Fruit fly (Drosophila melanogaster) whole organism, embryonic: Measurements from ENCODE around the gene CG32137.

Experiments used
- CG10543 ChIP-seq: fragments of 200-800 bp; sonication (Bioruptor generic); optimal IDR thresholded peaks from 3 replicates; lab custom pipeline; 2017; ENCODE audit warnings: missing biosample characterization, mild to moderate bottlenecking, missing genetic modification characterization, moderate library complexity
- CG11093 ChIP-seq: fragments of 200-800 bp; sonication (Bioruptor generic); IDR thresholded peaks from 3 replicates; pipeline ENCODE4 v1.3.6; 2022; ENCODE audit warnings: missing biosample characterization, missing genetic modification characterization
- CG11695 ChIP-seq: fragments of 200-800 bp; sonication (Bioruptor generic); IDR thresholded peaks from 3 replicates; pipeline ENCODE4 v1.3.6; 2022; ENCODE audit warnings: missing biosample characterization, missing genetic modification characterization
- CG12769 ChIP-seq: fragments of 200-800 bp; sonication (Bioruptor generic); optimal IDR thresholded peaks from 2 replicates; lab custom pipeline; 2019; ENCODE audit warnings: missing biosample characterization, mild to moderate bottlenecking, missing genetic modification characterization, moderate library complexity
- CG13123 ChIP-seq: fragments of 200-800 bp; sonication (Bioruptor generic); optimal IDR thresholded peaks from 2 replicates; lab custom pipeline; 2016; ENCODE audit warnings: missing biosample characterization, missing genetic modification characterization
- CG14050 ChIP-seq: fragments of 200-800 bp; sonication (Bioruptor generic); IDR thresholded peaks from 3 replicates; pipeline ENCODE4 v1.3.6; 2022; ENCODE audit warnings: missing biosample characterization, missing genetic modification characterization
- CG14667 ChIP-seq: fragments of 200-800 bp; sonication (Bioruptor generic); IDR thresholded peaks from 2 replicates; pipeline ENCODE4 v1.3.6; 2022; ENCODE audit warnings: missing biosample characterization, missing genetic modification characterization
- CG15073 ChIP-seq: fragments of 200-800 bp; sonication (Bioruptor generic); optimal IDR thresholded peaks from 2 replicates; lab custom pipeline; 2016; ENCODE audit warnings: missing biosample characterization, missing genetic modification characterization
- CG16815 ChIP-seq: fragments of 200-800 bp; sonication (Bioruptor generic); optimal IDR thresholded peaks from 3 replicates; lab custom pipeline; 2017; ENCODE audit warnings: missing biosample characterization, mild to moderate bottlenecking, missing genetic modification characterization
- CG17359 ChIP-seq: fragments of 200-800 bp; sonication (Bioruptor generic); optimal IDR thresholded peaks from 3 replicates; lab custom pipeline; 2018; ENCODE audit warnings: missing biosample characterization, mild to moderate bottlenecking, missing genetic modification characterization, moderate library complexity
- CG17802 ChIP-seq: fragments of 200-800 bp; sonication (Bioruptor generic); optimal IDR thresholded peaks from 2 replicates; lab custom pipeline; 2018; ENCODE audit warnings: missing biosample characterization, mild to moderate bottlenecking, missing genetic modification characterization, moderate library complexity
- CG2199 ChIP-seq: fragments of 200-800 bp; sonication (Bioruptor generic); IDR thresholded peaks from 3 replicates; pipeline ENCODE4 v1.3.6; 2022; ENCODE audit warnings: missing biosample characterization, missing genetic modification characterization
- CG2202 ChIP-seq: fragments of 200-800 bp; sonication (Bioruptor generic); optimal IDR thresholded peaks from 2 replicates; lab custom pipeline; 2018; ENCODE audit warnings: missing biosample characterization, mild to moderate bottlenecking, missing genetic modification characterization
- CG2889 ChIP-seq: fragments of 200-800 bp; sonication (Bioruptor generic); IDR thresholded peaks from 3 replicates; pipeline ENCODE4 v1.3.6; 2022; ENCODE audit warnings: missing biosample characterization, missing genetic modification characterization
- CG4424 ChIP-seq: fragments of 200-800 bp; sonication (Bioruptor generic); optimal IDR thresholded peaks from 3 replicates; lab custom pipeline; 2016; ENCODE audit warnings: missing biosample characterization, missing genetic modification characterization
- CG6175 ChIP-seq: fragments of 200-800 bp; sonication (Bioruptor generic); IDR thresholded peaks from 3 replicates; pipeline ENCODE4 v1.3.6; 2022; ENCODE audit warnings: missing biosample characterization, missing genetic modification characterization
- CG6272 ChIP-seq: fragments of 200-800 bp; sonication (Bioruptor generic); IDR thresholded peaks from 2 replicates; pipeline ENCODE4 v1.3.6; 2022; ENCODE audit warnings: missing biosample characterization, missing genetic modification characterization
- CG8290 ChIP-seq, 3 experiments: fragments of 200-800 bp; sonication (Bioruptor generic); optimal IDR thresholded peaks; 2 replicates each; lab custom pipeline; 2016 to 2019; ENCODE audit warnings: missing biosample characterization in 3 of 3, missing genetic modification characterization in 3 of 3, mild to moderate bottlenecking in 2 of 3, moderate library complexity in 1 of 3
- Chrac-16 ChIP-seq: fragments of 200-800 bp; sonication (Bioruptor generic); optimal IDR thresholded peaks from 3 replicates; lab custom pipeline; 2016; ENCODE audit warnings: missing biosample characterization, missing genetic modification characterization
- D ChIP-seq, 2 experiments: fragments of 200-800 bp in 1 of 2; fragments of >200 bp in 1 of 2; sonication (Bioruptor generic) in 1 of 2; optimal IDR thresholded peaks; 2 replicates in 1 of 2; 3 replicates in 1 of 2; lab custom pipeline; 2017; ENCODE audit warnings: mild to moderate bottlenecking in 1 of 2, missing biosample characterization in 1 of 2, missing genetic modification characterization in 1 of 2, missing genetic modification reagents in 1 of 2
- Jarid2 ChIP-seq: fragments of 200-800 bp; sonication (Bioruptor generic); optimal IDR thresholded peaks from 3 replicates; lab custom pipeline; 2017; ENCODE audit warnings: mild to moderate bottlenecking, missing biosample characterization, missing genetic modification reagents, missing genetic modification characterization
- MBD-R2 ChIP-seq: fragments of 200-800 bp; sonication (Bioruptor generic); IDR thresholded peaks from 2 replicates; pipeline ENCODE4 v1.3.6; 2022; ENCODE audit warnings: missing biosample characterization, missing genetic modification characterization
- Neu2 ChIP-seq: fragments of 200-800 bp; sonication (Bioruptor generic); optimal IDR thresholded peaks from 3 replicates; lab custom pipeline; 2016; ENCODE audit warnings: missing biosample characterization, missing genetic modification characterization, borderline replicate concordance
- Nf-YA ChIP-seq: fragments of 200-800 bp; sonication (Bioruptor generic); IDR thresholded peaks from 2 replicates; pipeline ENCODE4 v1.3.6; 2022; ENCODE audit warnings: missing biosample characterization, missing genetic modification characterization
- Nf-YC ChIP-seq: fragments of 200-800 bp; optimal IDR thresholded peaks from 3 replicates; lab custom pipeline; 2019; ENCODE audit warnings: missing biosample characterization, mild to moderate bottlenecking, missing genetic modification characterization, moderate library complexity
- Pdp1 ChIP-seq, 2 experiments: fragments of 200-800 bp; sonication (Bioruptor generic); optimal IDR thresholded peaks; 3 replicates each; lab custom pipeline; 2016; ENCODE audit warnings: missing biosample characterization in 2 of 2, missing genetic modification characterization in 2 of 2, mild to moderate bottlenecking in 1 of 2, moderate library complexity in 1 of 2
- Poxn ChIP-seq: fragments of 200-800 bp; sonication (Bioruptor generic); IDR thresholded peaks from 2 replicates; pipeline ENCODE4 v1.3.6; 2022; ENCODE audit warnings: missing biosample characterization, missing genetic modification characterization
- Rx ChIP-seq: fragments of 200-800 bp; sonication (Bioruptor generic); IDR thresholded peaks from 2 replicates; pipeline ENCODE4 v1.3.6; 2022; ENCODE audit warnings: missing biosample characterization, missing genetic modification characterization
- Spps ChIP-seq: fragments of 200-800 bp; sonication (Bioruptor generic); optimal IDR thresholded peaks from 2 replicates; lab custom pipeline; 2018; ENCODE audit warnings: missing biosample characterization, mild to moderate bottlenecking, missing genetic modification characterization
- YL-1 ChIP-seq: fragments of 200-800 bp; sonication (Bioruptor generic); optimal IDR thresholded peaks from 3 replicates; lab custom pipeline; 2017; ENCODE audit warnings: missing biosample characterization, mild to moderate bottlenecking, missing genetic modification characterization
- ara ChIP-seq: fragments of 200-800 bp; sonication (Bioruptor generic); IDR thresholded peaks from 2 replicates; pipeline ENCODE4 v1.3.6; 2022; ENCODE audit warnings: missing biosample characterization, missing genetic modification characterization
- ase ChIP-seq: fragments of 200-800 bp; sonication (Bioruptor generic); IDR thresholded peaks from 3 replicates; pipeline ENCODE4 v1.3.6; 2022; ENCODE audit warnings: missing biosample characterization, missing genetic modification characterization
- ato ChIP-seq: fragments of 200-800 bp; sonication (Bioruptor generic); IDR thresholded peaks from 2 replicates; pipeline ENCODE4 v1.3.6; 2022; ENCODE audit warnings: missing biosample characterization, missing genetic modification characterization; ENCODE audit not compliant: partially characterized antibody
- chm ChIP-seq: fragments of 200-800 bp; sonication (Bioruptor generic); IDR thresholded peaks from 2 replicates; pipeline ENCODE4 v1.3.6; 2022; ENCODE audit warnings: missing biosample characterization, missing genetic modification characterization
- crc ChIP-seq: fragments of 200-800 bp; sonication (Bioruptor generic); optimal IDR thresholded peaks from 2 replicates; lab custom pipeline; 2016; ENCODE audit warnings: missing biosample characterization, missing genetic modification characterization
- dan ChIP-seq: fragments of 200-800 bp; sonication (Bioruptor generic); IDR thresholded peaks from 2 replicates; pipeline ENCODE4 v1.3.6; 2022; ENCODE audit warnings: missing biosample characterization, missing genetic modification characterization
- exex ChIP-seq: fragments of 200-800 bp; sonication (Bioruptor generic); optimal IDR thresholded peaks from 4 replicates; lab custom pipeline; 2018; ENCODE audit warnings: missing biosample characterization, mild to moderate bottlenecking, missing genetic modification characterization, moderate library complexity
- jumu ChIP-seq: fragments of 200-800 bp; sonication (Bioruptor generic); optimal IDR thresholded peaks from 3 replicates; lab custom pipeline; 2016; ENCODE audit warnings: missing biosample characterization, missing genetic modification characterization
- lab ChIP-seq: fragments of 200-800 bp; sonication (Bioruptor generic); optimal IDR thresholded peaks from 3 replicates; lab custom pipeline; 2017; ENCODE audit warnings: missing biosample characterization, missing genetic modification characterization, mild to moderate bottlenecking, moderate library complexity, missing genetic modification reagents
- lmd ChIP-seq: fragments of 200-800 bp; sonication (Bioruptor generic); IDR thresholded peaks from 2 replicates; pipeline ENCODE4 v1.3.6; 2022; ENCODE audit warnings: missing biosample characterization, missing genetic modification characterization
- lov ChIP-seq, 2 experiments: fragments of 200-800 bp in 1 of 2; fragments of >200 bp in 1 of 2; sonication (Bioruptor generic) in 1 of 2; IDR thresholded peaks in 1 of 2; optimal IDR thresholded peaks in 1 of 2; 2 replicates in 1 of 2; 3 replicates in 1 of 2; pipeline versions ENCODE4 v1.3.6 to Lab custom; 2017 to 2022; ENCODE audit warnings: missing biosample characterization in 1 of 2, missing genetic modification characterization in 1 of 2
- nerfin-1 ChIP-seq: fragments of 200-800 bp; sonication (Bioruptor generic); optimal IDR thresholded peaks from 3 replicates; lab custom pipeline; 2019; ENCODE audit warnings: missing biosample characterization, mild to moderate bottlenecking, missing genetic modification characterization, moderate library complexity
- pho ChIP-seq: fragments of 200-800 bp; sonication (Bioruptor generic); optimal IDR thresholded peaks from 2 replicates; lab custom pipeline; 2016; ENCODE audit warnings: missing biosample characterization, missing genetic modification characterization
- ro ChIP-seq: fragments of 200-800 bp; sonication (Bioruptor generic); IDR thresholded peaks from 2 replicates; pipeline ENCODE4 v1.3.6; 2022; ENCODE audit warnings: missing biosample characterization, missing genetic modification characterization
- shn ChIP-seq: fragments of 200-800 bp; sonication (Bioruptor generic); optimal IDR thresholded peaks from 3 replicates; lab custom pipeline; 2016; ENCODE audit warnings: missing biosample characterization, missing genetic modification characterization
- trem ChIP-seq: fragments of 200-800 bp; optimal IDR thresholded peaks from 3 replicates; lab custom pipeline; 2019; ENCODE audit warnings: missing biosample characterization, mild to moderate bottlenecking, missing genetic modification characterization, moderate library complexity
- wek ChIP-seq: fragments of 200-800 bp; sonication (Bioruptor generic); optimal IDR thresholded peaks from 3 replicates; lab custom pipeline; 2018; ENCODE audit warnings: missing biosample characterization, mild to moderate bottlenecking, missing genetic modification characterization, moderate library complexity
- zen ChIP-seq: fragments of 200-800 bp; sonication (Bioruptor generic); optimal IDR thresholded peaks from 3 replicates; lab custom pipeline; 2018; ENCODE audit warnings: missing biosample characterization, mild to moderate bottlenecking, missing genetic modification characterization, moderate library complexity

Gene CG32137

DNA sequence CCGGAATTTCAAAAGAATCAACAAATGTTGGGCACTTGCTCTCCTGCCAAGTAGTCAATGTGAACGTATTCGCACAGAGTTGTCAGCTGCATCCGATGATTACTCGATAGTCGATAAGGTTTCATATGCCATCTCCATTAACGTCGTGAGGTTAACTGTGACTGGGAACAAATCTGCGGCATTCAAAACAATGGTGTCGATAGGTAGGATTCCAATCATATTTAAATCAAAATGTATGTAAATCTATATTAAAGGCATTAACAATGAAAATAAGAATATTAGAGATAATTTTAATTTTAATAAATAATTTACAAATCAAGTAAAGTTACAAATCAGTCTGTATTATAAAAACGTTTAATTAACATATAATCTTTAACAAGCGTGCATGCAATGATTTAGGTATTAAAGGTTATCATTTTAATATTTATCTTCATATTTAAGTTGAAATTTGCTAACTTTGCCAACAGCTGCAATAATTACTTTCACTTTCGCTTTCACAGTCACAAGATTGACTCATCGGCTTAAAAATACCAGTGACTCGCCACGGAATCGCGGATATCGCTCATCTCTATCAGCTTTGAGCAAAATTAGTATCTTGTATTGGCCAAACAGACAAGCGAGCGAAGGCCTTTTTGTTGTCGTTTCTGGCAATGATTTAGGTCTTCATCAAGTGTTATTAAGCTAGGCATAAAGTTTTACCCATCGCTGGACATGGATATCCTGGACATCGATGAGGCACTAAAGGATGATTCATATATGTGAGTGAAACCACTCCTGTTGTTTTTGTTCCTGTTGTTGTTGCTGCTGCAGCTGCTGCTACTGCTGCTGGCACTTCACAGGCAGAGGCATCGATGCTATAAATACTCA lies 25.8 kb downstream of the CG32137 start, which contains the start of the genes Meics, Nxf3 and ssp2:
Gene Meics (minus strand): TSS at position 68 of the 867 bp plus-strand sequence.
Gene Nxf3 (plus strand): TSS at position 569 of the 867 bp plus-strand sequence.
Gene ssp2 (plus strand): TSS at position 569 of the 867 bp plus-strand sequence.
- no peak for TF ChIP-seq lab
- TF ChIP-seq CG13123 (GFP tag; lab: Kevin White, UChicago) = no peak
- TF ChIP-seq CG16815 (GFP tag; lab: Kevin White, UChicago) = no peak
- TF ChIP-seq CG11695 = no peak
- TF ChIP-seq crc = no peak
- TF ChIP-seq lov (optimal IDR thresholded peaks at IDR 0.05; lab: Kevin White, UChicago) = no peak
- TF ChIP-seq lov (GFP tag; IDR thresholded peaks at IDR 0.05; lab: Robert Waterston, UW) = 0 out of 3 replicates have a peak, but pooled peaks have one; percentile 38
- TF ChIP-seq CG14050 (GFP tag; lab: Robert Waterston, UW) = no peak
- TF ChIP-seq Nf-YC (tag; lab: Kevin White, UChicago) = no peak
- peak; percentile 51 for TF ChIP-seq Jarid2 (GFP tag; lab: Kevin White, UChicago)
- TF ChIP-seq ro (GFP tag; lab: Robert Waterston, UW) = no peak
- peak; percentile 7 for TF ChIP-seq Chrac-16 (GFP tag; lab: Kevin White, UChicago)
- TF ChIP-seq CG2889 = no peak
- peak in 1 of 2 experiments; percentile 7 for TF ChIP-seq Pdp1 (GFP tag; optimal IDR thresholded peaks at IDR 0.05; lab: Kevin White, UChicago)
- no peak for TF ChIP-seq ase
- TF ChIP-seq MBD-R2 = peak; percentile 79
- TF ChIP-seq CG17802 (tag; lab: Kevin White, UChicago) = no peak
- peak; percentile 20 for TF ChIP-seq CG8290 (GFP tag; optimal IDR thresholded peaks at IDR 0.05; lab: Kevin White, UChicago)
- peak in 1 of 2 experiments; percentile 62 for TF ChIP-seq CG8290 (tag; optimal IDR thresholded peaks at IDR 0.05; lab: Kevin White, UChicago)
- no peak for TF ChIP-seq D (optimal IDR thresholded peaks at IDR 0.05; lab: Kevin White, UChicago)
- peak; percentile 25 for TF ChIP-seq D (GFP tag; optimal IDR thresholded peaks at IDR 0.05; lab: Kevin White, UChicago)
- no peak for TF ChIP-seq CG6272 (GFP tag; lab: Robert Waterston, UW)
- TF ChIP-seq zen = peak; percentile 17
- no peak for TF ChIP-seq nerfin-1
- TF ChIP-seq CG12769 (tag; lab: Kevin White, UChicago) = no peak
- no peak for TF ChIP-seq ara (GFP tag; lab: Robert Waterston, UW)
- peak; percentile 29 for TF ChIP-seq jumu (GFP tag; lab: Kevin White, UChicago)
- TF ChIP-seq Rx = peak; percentile 3; the same call in 1 of the 2 replicates
- TF ChIP-seq chm (GFP tag; lab: Robert Waterston, UW) = peak; percentile 63
- no peak for TF ChIP-seq shn (GFP tag; lab: Kevin White, UChicago)
- no peak for TF ChIP-seq CG4424 (GFP tag; lab: Kevin White, UChicago)
- no peak for TF ChIP-seq CG11093
- TF ChIP-seq dan = no peak
- no peak for TF ChIP-seq pho (GFP tag; lab: Kevin White, UChicago)
- TF ChIP-seq Poxn (GFP tag; lab: Robert Waterston, UW) = no peak
- TF ChIP-seq CG10543 (GFP tag; lab: Kevin White, UChicago) = peak; percentile 42
- TF ChIP-seq CG6175 (GFP tag; lab: Robert Waterston, UW) = no peak
- TF ChIP-seq lmd (GFP tag; lab: Robert Waterston, UW) = no peak
- peak; percentile 68 for TF ChIP-seq ato
- TF ChIP-seq Spps (tag; lab: Kevin White, UChicago) = peak; percentile 8
- TF ChIP-seq CG2199 (GFP tag; lab: Robert Waterston, UW) = no peak
- no peak for TF ChIP-seq CG15073 (GFP tag; lab: Kevin White, UChicago)
- TF ChIP-seq CG2202 (tag; lab: Kevin White, UChicago) = no peak
- no peak for TF ChIP-seq CG17359
- peak; percentile 29 for TF ChIP-seq YL-1 (GFP tag; lab: Kevin White, UChicago)
- TF ChIP-seq Nf-YA (GFP tag; lab: Robert Waterston, UW) = no peak
- 0 out of 2 replicates have a peak, but pooled peaks have one; percentile 11 for TF ChIP-seq CG14667 (GFP tag; lab: Robert Waterston, UW)
- TF ChIP-seq exex (tag; lab: Kevin White, UChicago) = no peak
- TF ChIP-seq wek (GFP tag; lab: Kevin White, UChicago) = no peak
- peak; percentile 12 for TF ChIP-seq trem
- TF ChIP-seq Neu2 (GFP tag; lab: Kevin White, UChicago) = no peak
